Worm (Caenorhabditis elegans) whole organism, L4 larva: ENCODE results near the gene mvb-12.

Experiments
- aly-2 ChIP-seq: sonication (generic microtip); optimal IDR thresholded peaks from 2 replicates; lab custom pipeline; 2018; ENCODE audit warnings: missing biosample characterization, missing genetic modification characterization
- ceh-20 ChIP-seq: fragments of 200-800 bp; sonication (Bioruptor generic); IDR thresholded peaks from 2 replicates; pipeline ENCODE4 v1.3.6; 2022; ENCODE audit warnings: missing genetic modification reagents, missing genetic modification characterization, missing compliant biosample characterization
- nhr-11 ChIP-seq: fragments of 150-350 bp; optimal IDR thresholded peaks from 2 replicates; lab custom pipeline; 2014; ENCODE audit warnings: missing biosample characterization, missing genetic modification characterization
- nhr-237 ChIP-seq: sonication (generic microtip); optimal IDR thresholded peaks from 2 replicates; lab custom pipeline; 2017; ENCODE audit warnings: missing biosample characterization, missing genetic modification characterization
- nhr-41 ChIP-seq: fragments of 200-800 bp; sonication (Bioruptor generic); IDR thresholded peaks from 2 replicates; pipeline ENCODE4 v1.3.6; 2022; ENCODE audit warnings: missing genetic modification reagents, missing genetic modification characterization, missing compliant biosample characterization
- nhr-76 ChIP-seq: fragments of 150-350 bp; optimal IDR thresholded peaks from 2 replicates; lab custom pipeline; 2014; ENCODE audit warnings: missing biosample characterization, missing genetic modification characterization
- nhr-77 ChIP-seq: fragments of 150-350 bp; optimal IDR thresholded peaks from 2 replicates; lab custom pipeline; 2014; ENCODE audit warnings: missing biosample characterization, missing genetic modification characterization
- skn-1 ChIP-seq: fragments of 150-350 bp; optimal IDR thresholded peaks from 2 replicates; lab custom pipeline; 2014; ENCODE audit warnings: missing biosample characterization, missing genetic modification characterization
- spr-3 ChIP-seq: fragments of 200-800 bp; sonication (Bioruptor generic); optimal IDR thresholded peaks from 2 replicates; lab custom pipeline; 2018; ENCODE audit warnings: mild to moderate bottlenecking, missing genetic modification characterization, missing compliant biosample characterization
- zag-1 ChIP-seq: fragments of 150-350 bp; optimal IDR thresholded peaks from 2 replicates; lab custom pipeline; 2014; ENCODE audit warnings: missing biosample characterization, missing genetic modification characterization

DNA sequence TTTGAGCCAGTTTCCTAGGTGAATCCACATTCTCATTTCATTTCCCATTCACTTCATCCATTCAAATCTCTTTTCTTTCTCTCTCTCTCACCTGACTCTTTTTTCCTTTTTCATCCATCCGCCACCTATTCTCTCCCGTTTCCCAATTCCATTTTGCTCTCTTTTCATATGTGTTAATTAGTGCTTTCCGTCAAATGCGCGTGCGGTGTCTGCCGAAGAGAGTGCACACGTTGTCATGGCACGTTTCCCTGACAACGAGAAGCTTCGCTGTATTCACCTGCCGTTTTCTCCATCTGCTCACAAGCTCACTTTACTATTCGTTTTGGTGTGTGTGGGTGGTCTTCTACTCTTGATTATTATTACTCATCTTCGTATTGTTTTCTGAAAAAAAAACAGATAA, 9.6 kb downstream of the mvb-12 start:
- TF ChIP-seq nhr-77 (tag; lab: Kevin White, UChicago) (no peak), nhr-237 (tag; lab: Kevin White, UChicago) (no peak), nhr-41 (no peak), spr-3 (GFP tag; lab: Kevin White, UChicago) (no peak), aly-2 (no peak), nhr-76 (no peak), nhr-11 (no peak), skn-1 (tag; lab: Kevin White, UChicago) (no peak), ceh-20 (no peak), zag-1 (tag; lab: Kevin White, UChicago) (no peak)
